Worm (Caenorhabditis elegans) whole organism, L3 larva: ENCODE data around the gene csn-6.

Experiments used
- ceh-82 ChIP-seq: fragments of 150-350 bp; optimal IDR thresholded peaks from 2 replicates; lab custom pipeline; 2014; ENCODE audit warnings: missing biosample characterization, missing genetic modification characterization
- ceh-9 ChIP-seq: sonication (generic microtip); optimal IDR thresholded peaks from 2 replicates; lab custom pipeline; 2018; ENCODE audit warnings: missing biosample characterization, missing genetic modification characterization
- mdl-1 ChIP-seq: fragments of 150-350 bp; optimal IDR thresholded peaks from 2 replicates; lab custom pipeline; 2014; ENCODE audit warnings: missing biosample characterization, missing genetic modification characterization
- mml-1 ChIP-seq: fragments of 150-350 bp; sonication (generic microtip); optimal IDR thresholded peaks from 3 replicates; lab custom pipeline; 2014; ENCODE audit warnings: missing biosample characterization, missing genetic modification characterization
- skn-1 ChIP-seq: fragments of 150-350 bp; optimal IDR thresholded peaks from 2 replicates; lab custom pipeline; 2014; ENCODE audit warnings: missing biosample characterization, missing genetic modification characterization
- snpc-4 ChIP-seq: fragments of 150-350 bp; optimal IDR thresholded peaks from 2 replicates; lab custom pipeline; 2014; ENCODE audit warnings: missing biosample characterization, missing genetic modification characterization

DNA sequence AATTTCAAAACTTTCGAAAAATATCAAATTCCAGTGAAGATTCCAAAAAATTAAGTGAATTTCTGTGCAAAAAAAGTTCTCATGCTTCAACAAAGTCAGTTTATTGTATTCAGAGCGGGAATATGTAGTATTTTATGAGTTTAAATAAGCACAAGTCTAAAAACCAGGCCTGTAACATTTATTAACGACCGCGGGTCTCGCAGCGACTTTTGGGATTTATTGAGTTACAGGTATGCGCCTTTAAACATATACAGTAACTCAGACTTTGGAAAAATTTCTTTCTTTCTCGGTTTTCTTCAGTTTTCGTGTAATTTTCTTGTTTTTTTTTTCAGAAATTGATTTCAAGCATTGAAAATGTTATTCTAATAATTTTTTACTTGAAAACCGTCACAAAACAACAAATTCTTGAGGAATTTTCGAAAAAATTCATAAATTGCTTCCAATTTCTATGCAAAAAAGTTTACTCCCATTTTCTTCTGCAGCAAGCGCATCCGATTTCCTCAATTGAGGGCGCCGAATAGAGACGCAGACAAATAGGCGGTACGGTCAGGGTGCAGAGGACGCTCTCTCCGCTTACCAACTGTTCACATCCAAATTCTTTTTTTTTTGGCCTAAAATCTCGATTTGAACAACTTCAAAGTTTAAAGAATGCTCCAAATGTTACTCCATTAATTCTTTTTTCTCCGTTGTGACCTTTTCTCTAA, 10.9 kb downstream of the csn-6 start:
- TF ChIP-seq snpc-4 (no peak), mml-1 (tag; lab: Kevin White, UChicago) (no peak), mdl-1 (tag; lab: Kevin White, UChicago) (no peak), ceh-9 (tag; lab: Kevin White, UChicago) (no peak), ceh-82 (no peak), skn-1 (no peak)
